Worm (Caenorhabditis elegans) whole organism, young adult: ENCODE results near the gene Y22D7AL.3.

Experiments
- C06A6.2 ChIP-seq: fragments of 200-800 bp; sonication (Bioruptor generic); conservative IDR thresholded peaks from 2 replicates; pipeline ENCODE4 v1.3.6; 2022; ENCODE audit warnings: missing genetic modification characterization, missing compliant biosample characterization
- F22D6.2 ChIP-seq: sonication (generic microtip); optimal IDR thresholded peaks from 2 replicates; lab custom pipeline; 2016; ENCODE audit warnings: mild to moderate bottlenecking, missing genetic modification characterization, missing compliant biosample characterization
- F23B12.7 ChIP-seq: sonication (generic microtip); optimal IDR thresholded peaks from 2 replicates; lab custom pipeline; 2017; ENCODE audit warnings: missing genetic modification characterization, mild to moderate bottlenecking, missing compliant biosample characterization, antibody characterized with exemption, moderate library complexity; ENCODE audit not compliant: insufficient read depth
- F49E8.2 ChIP-seq: sonication (generic microtip); optimal IDR thresholded peaks from 3 replicates; lab custom pipeline; 2017; ENCODE audit warnings: missing genetic modification characterization, mild to moderate bottlenecking, missing compliant biosample characterization, antibody characterized with exemption, moderate library complexity; ENCODE audit not compliant: insufficient read depth
- T26A5.8 ChIP-seq: sonication (generic microtip); optimal IDR thresholded peaks from 2 replicates; lab custom pipeline; 2016; ENCODE audit warnings: missing genetic modification characterization, missing compliant biosample characterization
- Y53F4B.3 ChIP-seq: fragments of 200-800 bp; sonication (Bioruptor generic); IDR thresholded peaks from 2 replicates; pipeline ENCODE4 v1.3.6; 2022; ENCODE audit warnings: missing genetic modification reagents, missing genetic modification characterization, missing compliant biosample characterization
- Y53G8AR.9 ChIP-seq: fragments of 200-800 bp; sonication (Bioruptor generic); conservative IDR thresholded peaks from 2 replicates; pipeline ENCODE4 v1.3.6; 2022; ENCODE audit warnings: missing genetic modification reagents, missing genetic modification characterization, missing compliant biosample characterization
- Y95B8A.8 ChIP-seq: fragments of 200-800 bp; sonication (Bioruptor generic); IDR thresholded peaks from 2 replicates; pipeline ENCODE4 v1.3.6; 2022; ENCODE audit warnings: missing genetic modification reagents, missing genetic modification characterization, missing compliant biosample characterization
- ZK185.1 ChIP-seq: sonication (generic microtip); optimal IDR thresholded peaks from 2 replicates; lab custom pipeline; 2016; ENCODE audit warnings: mild to moderate bottlenecking, missing genetic modification characterization, missing compliant biosample characterization; ENCODE audit not compliant: poor library complexity, severe bottlenecking
- athp-1 ChIP-seq: sonication (generic microtip); optimal IDR thresholded peaks from 2 replicates; lab custom pipeline; 2017; ENCODE audit warnings: mild to moderate bottlenecking, missing genetic modification characterization, missing compliant biosample characterization
- attf-6 ChIP-seq: fragments of 200-800 bp; sonication (Bioruptor generic); IDR thresholded peaks from 2 replicates; pipeline ENCODE4 v1.3.6; 2022; ENCODE audit warnings: missing genetic modification reagents, missing genetic modification characterization, missing compliant biosample characterization
- ccch-3 ChIP-seq: fragments of 200-800 bp; sonication (Bioruptor generic); optimal IDR thresholded peaks from 2 replicates; lab custom pipeline; 2018; ENCODE audit warnings: mild to moderate bottlenecking, missing genetic modification characterization, missing compliant biosample characterization
- cebp-1 ChIP-seq, 2 experiments: fragments of 200-800 bp in 1 of 2; sonication (Bioruptor generic) in 1 of 2; sonication (generic microtip) in 1 of 2; IDR thresholded peaks in 1 of 2; optimal IDR thresholded peaks in 1 of 2; 2 replicates each; pipeline versions ENCODE4 v1.3.6 to Lab custom; 2017 to 2022; ENCODE audit warnings: missing compliant biosample characterization in 2 of 2, missing genetic modification characterization in 2 of 2, mild to moderate bottlenecking in 1 of 2, missing genetic modification reagents in 1 of 2, moderate library complexity in 1 of 2
- dox-1 ChIP-seq: fragments of 200-800 bp; sonication (Bioruptor generic); IDR thresholded peaks from 2 replicates; pipeline ENCODE4 v1.3.6; 2022; ENCODE audit warnings: missing genetic modification reagents, missing genetic modification characterization, missing compliant biosample characterization
- dpff-1 ChIP-seq: sonication (generic microtip); optimal IDR thresholded peaks from 2 replicates; lab custom pipeline; 2017; ENCODE audit warnings: mild to moderate bottlenecking, missing genetic modification characterization, missing compliant biosample characterization
- egrh-3 ChIP-seq: fragments of 200-800 bp; sonication (Bioruptor generic); IDR thresholded peaks from 2 replicates; pipeline ENCODE4 v1.3.6; 2022; ENCODE audit warnings: missing genetic modification reagents, missing genetic modification characterization, missing compliant biosample characterization
- fkh-3 ChIP-seq: sonication (generic microtip); optimal IDR thresholded peaks from 2 replicates; lab custom pipeline; 2016; ENCODE audit warnings: mild to moderate bottlenecking, missing genetic modification characterization, missing compliant biosample characterization
- him-1 ChIP-seq: sonication (generic microtip); optimal IDR thresholded peaks from 2 replicates; lab custom pipeline; 2016; ENCODE audit warnings: missing genotype, missing genetic modification reagents, missing genetic modification characterization, missing compliant biosample characterization
- hlh-12 ChIP-seq: sonication (generic microtip); optimal IDR thresholded peaks from 2 replicates; lab custom pipeline; 2016; ENCODE audit warnings: missing genetic modification characterization, missing compliant biosample characterization
- hsf-1 ChIP-seq: fragments of 200-800 bp; sonication (Bioruptor generic); IDR thresholded peaks from 2 replicates; pipeline ENCODE4 v1.3.6; 2022; ENCODE audit warnings: missing genetic modification reagents, missing genetic modification characterization, missing compliant biosample characterization
- lin-26 ChIP-seq: fragments of 200-800 bp; sonication (Bioruptor generic); IDR thresholded peaks from 2 replicates; pipeline ENCODE4 v1.3.6; 2022; ENCODE audit warnings: missing genetic modification reagents, missing genetic modification characterization, missing compliant biosample characterization
- madf-3 ChIP-seq: fragments of 200-800 bp; sonication (Bioruptor generic); IDR thresholded peaks from 2 replicates; pipeline ENCODE4 v1.3.6; 2022; ENCODE audit warnings: missing genetic modification reagents, missing genetic modification characterization, missing compliant biosample characterization
- mcd-1 ChIP-seq: fragments of 200-800 bp; sonication (Bioruptor generic); IDR thresholded peaks from 2 replicates; pipeline ENCODE4 v1.3.6; 2022; ENCODE audit warnings: missing genetic modification reagents, missing genetic modification characterization, missing compliant biosample characterization
- mel-28 ChIP-seq: sonication (generic microtip); optimal IDR thresholded peaks from 2 replicates; lab custom pipeline; 2016; ENCODE audit warnings: borderline replicate concordance, mild to moderate bottlenecking, missing genetic modification characterization, missing compliant biosample characterization
- mxl-1 ChIP-seq: sonication (generic microtip); optimal IDR thresholded peaks from 2 replicates; lab custom pipeline; 2016; ENCODE audit warnings: missing genetic modification characterization, missing compliant biosample characterization
- nfyb-1 ChIP-seq: fragments of 200-800 bp; sonication (Bioruptor generic); IDR thresholded peaks from 2 replicates; pipeline ENCODE4 v1.3.6; 2022; ENCODE audit warnings: missing genetic modification reagents, missing genetic modification characterization, missing compliant biosample characterization
- nhr-27 ChIP-seq: fragments of 200-800 bp; sonication (Bioruptor generic); optimal IDR thresholded peaks from 2 replicates; lab custom pipeline; 2018; ENCODE audit warnings: mild to moderate bottlenecking, missing genetic modification characterization, moderate library complexity, missing compliant biosample characterization
- pbrm-1 ChIP-seq: fragments of 200-800 bp; sonication (Bioruptor generic); IDR thresholded peaks from 2 replicates; pipeline ENCODE4 v1.3.6; 2022; ENCODE audit warnings: missing genetic modification reagents, missing genetic modification characterization, missing compliant biosample characterization
- rcor-1 ChIP-seq: fragments of 200-800 bp; sonication (Bioruptor generic); IDR thresholded peaks from 2 replicates; pipeline ENCODE4 v1.3.6; 2022; ENCODE audit warnings: missing genetic modification reagents, missing genetic modification characterization, missing compliant biosample characterization
- rpc-1 ChIP-seq, 2 experiments: fragments of 150-350 bp in 1 of 2; sonication (generic microtip) in 1 of 2; optimal IDR thresholded peaks; 2 replicates each; lab custom pipeline; 2014 to 2018; ENCODE audit warnings: missing biosample characterization in 1 of 2, missing genetic modification characterization in 1 of 2, missing genetic modification reagents in 1 of 2, missing genotype in 1 of 2
- sdz-38 ChIP-seq: sonication (generic microtip); optimal IDR thresholded peaks from 2 replicates; lab custom pipeline; 2016; ENCODE audit warnings: missing genotype, missing genetic modification characterization, missing compliant biosample characterization
- snpc-1.3 ChIP-seq: sonication (generic microtip); optimal IDR thresholded peaks from 2 replicates; lab custom pipeline; 2017; ENCODE audit warnings: missing genetic modification characterization, mild to moderate bottlenecking, missing compliant biosample characterization, antibody characterized with exemption, moderate library complexity, missing genotype, missing genetic modification reagents; ENCODE audit not compliant: insufficient read depth
- snpc-3.4 ChIP-seq: sonication (generic microtip); optimal IDR thresholded peaks from 2 replicates; lab custom pipeline; 2017; ENCODE audit warnings: missing genetic modification characterization, mild to moderate bottlenecking, missing compliant biosample characterization, antibody characterized with exemption, moderate library complexity, missing genotype, missing genetic modification reagents
- tbx-9 ChIP-seq: sonication (generic microtip); optimal IDR thresholded peaks from 2 replicates; lab custom pipeline; 2016; ENCODE audit warnings: borderline replicate concordance, missing genetic modification characterization, inconsistent platforms, missing compliant biosample characterization
- zfh-2 ChIP-seq: fragments of 200-800 bp; sonication (Bioruptor generic); conservative IDR thresholded peaks from 2 replicates; pipeline ENCODE4 v1.3.6; 2022; ENCODE audit warnings: missing genetic modification reagents, missing genetic modification characterization, missing compliant biosample characterization
- ztf-25 ChIP-seq: fragments of 200-800 bp; sonication (Bioruptor generic); IDR thresholded peaks from 2 replicates; pipeline ENCODE4 v1.3.6; 2022; ENCODE audit warnings: missing genetic modification reagents, missing genetic modification characterization, missing compliant biosample characterization
- ztf-3 ChIP-seq: fragments of 200-800 bp; sonication (Bioruptor generic); optimal IDR thresholded peaks from 2 replicates; lab custom pipeline; 2018; ENCODE audit warnings: mild to moderate bottlenecking, missing genetic modification characterization, missing compliant biosample characterization
- ztf-6 ChIP-seq: fragments of 200-800 bp; sonication (Bioruptor generic); IDR thresholded peaks from 2 replicates; pipeline ENCODE4 v1.3.6; 2022; ENCODE audit warnings: missing genetic modification reagents, missing genetic modification characterization, missing compliant biosample characterization

Y22D7AL.3 gene

DNA sequence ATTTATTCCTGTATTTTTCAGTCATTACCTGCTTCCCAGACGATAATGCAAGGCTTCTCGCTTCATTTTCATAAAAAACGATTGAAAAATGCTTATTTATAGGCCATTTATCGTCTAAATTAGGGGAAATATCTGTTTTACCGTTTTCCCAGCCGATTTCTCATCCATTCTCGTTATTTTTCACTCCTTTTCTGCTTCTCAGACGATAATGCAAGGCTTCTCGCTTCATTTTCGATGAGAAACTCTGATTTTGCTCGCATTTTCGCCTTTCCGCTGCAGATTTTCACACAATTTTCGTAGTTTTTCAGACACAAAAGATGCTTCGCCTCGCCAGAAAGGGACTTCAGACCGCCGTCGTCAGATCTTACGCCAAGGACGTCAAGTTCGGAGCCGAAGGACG is 21.8 kb upstream of the Y22D7AL.3 start, which contains the start of gene hsp-60:
hsp-60 (plus strand) TSS at position 301 of the 400 bp plus-strand sequence.
- TF ChIP-seq Y95B8A.8 (GFP tag; lab: Robert Waterston, UW), result no peak
- no peak for TF ChIP-seq F22D6.2 (tag; lab: Kevin White, UChicago)
- TF ChIP-seq him-1 (tag; lab: Kevin White, UChicago), result no peak
- no peak for TF ChIP-seq sdz-38
- TF ChIP-seq Y53F4B.3, result no peak
- TF ChIP-seq attf-6 (GFP tag; lab: Robert Waterston, UW), result no peak
- no peak for TF ChIP-seq F49E8.2 (tag; lab: Kevin White, UChicago)

DNA sequence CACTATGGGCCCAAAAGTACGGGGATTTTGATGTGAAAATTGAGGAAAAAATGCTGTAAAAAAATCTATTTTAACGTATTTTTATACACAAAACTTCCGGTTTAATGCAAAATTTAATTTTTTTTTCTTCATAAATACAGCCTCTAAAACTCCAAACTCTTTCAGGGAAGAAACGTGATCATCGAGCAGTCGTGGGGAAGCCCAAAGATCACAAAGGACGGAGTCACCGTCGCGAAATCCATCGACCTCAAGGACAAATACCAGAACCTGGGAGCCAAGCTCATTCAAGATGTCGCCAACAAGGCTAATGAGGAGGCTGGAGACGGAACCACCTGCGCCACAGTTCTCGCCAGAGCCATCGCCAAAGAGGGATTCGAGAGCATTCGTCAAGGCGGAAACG is 21.4 kb upstream of the Y22D7AL.3 start:
- TF ChIP-seq snpc-3.4 (tag; lab: Kevin White, UChicago), result no peak
- no peak for TF ChIP-seq F22D6.2 (tag; lab: Kevin White, UChicago)
- no peak for TF ChIP-seq fkh-3 (tag; lab: Kevin White, UChicago)
- no peak for TF ChIP-seq mel-28 (tag; lab: Kevin White, UChicago)
- TF ChIP-seq athp-1 (tag; lab: Kevin White, UChicago), result no peak
- TF ChIP-seq nfyb-1 (GFP tag; lab: Robert Waterston, UW), result no peak
- no peak for TF ChIP-seq F23B12.7
- TF ChIP-seq dox-1 (GFP tag; lab: Robert Waterston, UW), result peak; percentile 58
- 0 out of 2 replicates have a peak, but pooled peaks have one; percentile 37 for TF ChIP-seq Y53G8AR.9 (GFP tag; lab: Robert Waterston, UW)
- TF ChIP-seq ccch-3 (GFP tag; lab: Kevin White, UChicago), result no peak
- 0 out of 2 replicates have a peak, but pooled peaks have one; percentile 42 for TF ChIP-seq madf-3 (GFP tag; lab: Robert Waterston, UW)
- TF ChIP-seq ztf-25 (GFP tag; lab: Robert Waterston, UW), result no peak
- TF ChIP-seq ztf-6 (GFP tag; lab: Robert Waterston, UW), result no peak
- no peak for TF ChIP-seq pbrm-1 (GFP tag; lab: Robert Waterston, UW)
- TF ChIP-seq attf-6 (GFP tag; lab: Robert Waterston, UW), result no peak
- TF ChIP-seq zfh-2 (GFP tag; lab: Robert Waterston, UW), result 0 out of 2 replicates have a peak, but pooled peaks have one; percentile 43
- TF ChIP-seq rpc-1 (optimal IDR thresholded peaks at IDR 0.05; lab: Kevin White, UChicago), result no peak
- no peak for TF ChIP-seq rpc-1 (tag; optimal IDR thresholded peaks at IDR 0.05; lab: Kevin White, UChicago)
- TF ChIP-seq F49E8.2 (tag; lab: Kevin White, UChicago), result no peak
- no peak for TF ChIP-seq hlh-12
- TF ChIP-seq mxl-1 (tag; lab: Kevin White, UChicago), result no peak
- no peak for TF ChIP-seq dpff-1 (tag; lab: Kevin White, UChicago)
- 0 out of 2 replicates have a peak, but pooled peaks have one; percentile 34 for TF ChIP-seq hsf-1 (GFP tag; lab: Robert Waterston, UW)
- TF ChIP-seq mcd-1 (GFP tag; lab: Robert Waterston, UW), result 0 out of 2 replicates have a peak, but pooled peaks have one; percentile 29
- TF ChIP-seq lin-26, result peak; percentile 55; the same call in 1 of the 2 replicates
- no peak for TF ChIP-seq tbx-9 (tag; lab: Kevin White, UChicago)
- TF ChIP-seq ZK185.1 (tag; lab: Kevin White, UChicago), result no peak
- no peak for TF ChIP-seq egrh-3 (GFP tag; lab: Robert Waterston, UW)
- TF ChIP-seq sdz-38, result no peak
- no peak for TF ChIP-seq cebp-1 (GFP tag; IDR thresholded peaks at IDR 0.05; lab: Robert Waterston, UW)
- TF ChIP-seq cebp-1 (tag; optimal IDR thresholded peaks at IDR 0.05; lab: Kevin White, UChicago), result no peak
- no peak for TF ChIP-seq snpc-1.3 (tag; lab: Kevin White, UChicago)
- TF ChIP-seq T26A5.8 (tag; lab: Kevin White, UChicago), result no peak
- TF ChIP-seq rcor-1, result no peak
- TF ChIP-seq ztf-3 (GFP tag; lab: Kevin White, UChicago), result no peak
- TF ChIP-seq nhr-27 (tag; lab: Kevin White, UChicago), result no peak
- no peak for TF ChIP-seq C06A6.2 (GFP tag; lab: Robert Waterston, UW)
- TF ChIP-seq, all 124 proteins: peak for 7
